Worm (Caenorhabditis elegans): ENCODE results near the gene F34H10.4.

DNA sequence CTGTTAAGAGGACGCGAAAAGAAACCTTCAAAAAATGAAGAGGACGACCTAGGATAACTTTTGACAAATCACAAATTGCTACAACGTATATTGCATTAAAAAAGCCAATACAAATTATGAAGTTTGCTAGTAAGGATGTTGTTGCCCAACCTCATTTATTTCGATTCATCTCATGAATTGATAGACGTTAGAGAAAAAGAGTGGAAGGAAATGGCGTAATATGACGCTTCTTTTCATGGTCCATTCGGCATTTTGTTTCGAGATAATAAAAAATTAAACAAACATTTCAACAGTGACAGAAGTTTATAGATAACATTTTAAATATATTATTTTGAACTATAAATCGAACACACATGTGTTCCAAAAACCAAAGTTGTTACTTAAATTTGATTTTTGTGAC, 7.4 kb upstream of the F34H10.4 start:
- TF ChIP-seq nhr-12 (tag; optimal IDR thresholded peaks at IDR 0.05) (no peak), unc-39 (tag; optimal IDR thresholded peaks at IDR 0.05) (no peak), ztf-4 (tag; optimal IDR thresholded peaks at IDR 0.05) (no peak), nhr-237 (tag; optimal IDR thresholded peaks at IDR 0.05) (no peak)

Data from whole organism, L2 larva.